Worm (Caenorhabditis elegans): ENCODE results near the gene T28H10.1.

T28H10.1 gene

ce11 chrV:12531084-12531483 is 27.5 kb downstream of the T28H10.1 start:
- TF ChIP-seq dve-1 (tag; optimal IDR thresholded peaks at IDR 0.05) (no peak), dmd-4 (tag; optimal IDR thresholded peaks at IDR 0.05; ENCODE audit: borderline replicate concordance) (no peak), ceh-9 (tag; optimal IDR thresholded peaks at IDR 0.05) (no peak), ceh-2 (tag; optimal IDR thresholded peaks at IDR 0.05) (no peak), K02D7.2 (tag; optimal IDR thresholded peaks at IDR 0.05) (no peak), hlh-15 (tag; optimal IDR thresholded peaks at IDR 0.05) (no peak)

ce11 chrV:12532369-12532768 is 28.8 kb downstream of the T28H10.1 start:
- TF ChIP-seq elt-2 (tag; optimal IDR thresholded peaks at IDR 0.05), result peak; percentile 28
- TF ChIP-seq sdc-2 (tag; optimal IDR thresholded peaks at IDR 0.05), result no peak

- TF ChIP-seq zip-5 (tag; optimal IDR thresholded peaks at IDR 0.05) (no peak), unc-55 (GFP tag; optimal IDR thresholded peaks at IDR 0.05) (no peak), mec-3 (tag; optimal IDR thresholded peaks at IDR 0.05; ENCODE audit: borderline replicate concordance) (no peak), nfya-1 (tag; optimal IDR thresholded peaks at IDR 0.05) (no peak), Y22D7AL.16 (tag; optimal IDR thresholded peaks at IDR 0.05) (no peak), pha-4 (tag; optimal IDR thresholded peaks at IDR 0.05) (no peak), sox-4 (tag; optimal IDR thresholded peaks at IDR 0.05) (no peak)
Observed at ce11 chrV:12533635-12534150, 30.1 kb downstream of the T28H10.1 start.

- TF ChIP-seq unc-3 (GFP tag; conservative IDR thresholded peaks at IDR 0.05) (no peak), unc-3 (tag; optimal IDR thresholded peaks at IDR 0.05) (no peak), tbx-7 (tag; optimal IDR thresholded peaks at IDR 0.05) (no peak), F13H6.1 (tag; optimal IDR thresholded peaks at IDR 0.05) (no peak), ceh-22 (tag; optimal IDR thresholded peaks at IDR 0.05) (no peak)
Observed at ce11 chrV:12534941-12535340, 31.3 kb downstream of the T28H10.1 start.

ce11 chrV:12536409-12537038 is 32.9 kb downstream of the T28H10.1 start:
- TF ChIP-seq ceh-18 (tag; optimal IDR thresholded peaks at IDR 0.05), result no peak
- no peak for TF ChIP-seq nfya-1 (tag; optimal IDR thresholded peaks at IDR 0.05)
- TF ChIP-seq pax-1 (tag; optimal IDR thresholded peaks at IDR 0.05), result no peak
- TF ChIP-seq sdc-2 (tag; optimal IDR thresholded peaks at IDR 0.05), result no peak
- TF ChIP-seq ceh-30 (tag; optimal IDR thresholded peaks at IDR 0.05), result no peak
- no peak for TF ChIP-seq elt-4 (tag; optimal IDR thresholded peaks at IDR 0.05)
- TF ChIP-seq che-1 (tag; optimal IDR thresholded peaks at IDR 0.05), result no peak
- TF ChIP-seq ceh-2 (tag; optimal IDR thresholded peaks at IDR 0.05), result no peak
- TF ChIP-seq nhr-11 (tag; optimal IDR thresholded peaks at IDR 0.05), result no peak
- TF ChIP-seq Y22D7AL.16 (tag; optimal IDR thresholded peaks at IDR 0.05), result no peak
- TF ChIP-seq ceh-22 (tag; optimal IDR thresholded peaks at IDR 0.05), result no peak
- TF ChIP-seq pqm-1 (tag; optimal IDR thresholded peaks at IDR 0.05), result no peak

ce11 chrV:12537505-12537904 is 33.9 kb downstream of the T28H10.1 start:
- TF ChIP-seq ceh-22 (tag; optimal IDR thresholded peaks at IDR 0.05) (no peak), elt-4 (tag; optimal IDR thresholded peaks at IDR 0.05) (no peak), dmd-4 (tag; optimal IDR thresholded peaks at IDR 0.05; ENCODE audit: borderline replicate concordance) (no peak), ceh-9 (tag; optimal IDR thresholded peaks at IDR 0.05) (no peak), elt-2 (tag; optimal IDR thresholded peaks at IDR 0.05) (no peak), ceh-24 (tag; optimal IDR thresholded peaks at IDR 0.05) (no peak), eyg-1 (tag; optimal IDR thresholded peaks at IDR 0.05) (no peak), C08G9.2 (tag; optimal IDR thresholded peaks at IDR 0.05) (no peak), lim-6 (tag; optimal IDR thresholded peaks at IDR 0.05) (no peak), pqm-1 (tag; optimal IDR thresholded peaks at IDR 0.05) (no peak), lin-11 (tag; optimal IDR thresholded peaks at IDR 0.05) (no peak), ceh-34 (tag; optimal IDR thresholded peaks at IDR 0.05) (no peak), ref-2 (tag; optimal IDR thresholded peaks at IDR 0.05) (no peak), hlh-6 (tag; optimal IDR thresholded peaks at IDR 0.05) (no peak)
